Worm (Caenorhabditis elegans) whole organism, L4/young adult: Measurements from ENCODE around the gene srw-86.

Experiments used
- W03F9.2 ChIP-seq: fragments of 150-350 bp; optimal IDR thresholded peaks from 2 replicates; lab custom pipeline; 2014; ENCODE audit warnings: missing biosample characterization, missing genetic modification characterization
- dao-5 ChIP-seq: sonication (generic microtip); optimal IDR thresholded peaks from 2 replicates; lab custom pipeline; 2016; ENCODE audit warnings: missing genotype, missing genetic modification characterization, moderate library complexity, missing compliant biosample characterization
- him-1 ChIP-seq: sonication (generic microtip); optimal IDR thresholded peaks from 2 replicates; lab custom pipeline; 2016; ENCODE audit warnings: missing genotype, missing genetic modification reagents, missing genetic modification characterization, missing compliant biosample characterization

ce11 chrV:19429605-19430004 is 29.1 kb upstream of the srw-86 start:
- TF ChIP-seq W03F9.2 (tag; lab: Kevin White, UChicago) (no peak), him-1 (tag; lab: Kevin White, UChicago) (no peak), dao-5 (tag; lab: Kevin White, UChicago) (no peak)
